Worm (Caenorhabditis elegans) whole organism, L3 larva: ENCODE results near the gene F20B6.9.
A peak's percentile ranks its signal among the peaks of the same experiment; 100 is the strongest.

Source experiments
- R02D3.7 ChIP-seq: fragments of 150-350 bp; optimal IDR thresholded peaks from 2 replicates; lab custom pipeline; 2014; ENCODE audit warnings: missing biosample characterization, missing genetic modification characterization
- ZK546.5 ChIP-seq: sonication (generic microtip); optimal IDR thresholded peaks from 2 replicates; lab custom pipeline; 2017; ENCODE audit warnings: missing biosample characterization, missing genetic modification characterization
- ama-1 ChIP-seq: fragments of 150-350 bp; optimal IDR thresholded peaks from 2 replicates; lab custom pipeline; 2018
- ceh-16 ChIP-seq: sonication (generic microtip); optimal IDR thresholded peaks from 2 replicates; lab custom pipeline; 2017; ENCODE audit warnings: missing biosample characterization, missing genetic modification characterization
- ceh-28 ChIP-seq: fragments of 150-350 bp; optimal IDR thresholded peaks from 2 replicates; lab custom pipeline; 2014; ENCODE audit warnings: missing biosample characterization, missing genetic modification reagents, missing genetic modification characterization
- ceh-9 ChIP-seq: sonication (generic microtip); optimal IDR thresholded peaks from 2 replicates; lab custom pipeline; 2018; ENCODE audit warnings: missing biosample characterization, missing genetic modification characterization
- egl-27 ChIP-seq: sonication (generic microtip); optimal IDR thresholded peaks from 4 replicates; lab custom pipeline; 2017; ENCODE audit warnings: missing biosample characterization, missing genetic modification reagents, missing genetic modification characterization
- elt-1 ChIP-seq: fragments of 150-350 bp; optimal IDR thresholded peaks from 2 replicates; lab custom pipeline; 2014; ENCODE audit warnings: missing biosample characterization, missing genetic modification characterization
- elt-2 ChIP-seq: sonication (generic microtip); optimal IDR thresholded peaks from 2 replicates; lab custom pipeline; 2016; ENCODE audit warnings: missing genetic modification reagents, mild to moderate bottlenecking, missing genetic modification characterization, missing compliant biosample characterization
- eor-1 ChIP-seq, 2 experiments: fragments of 150-350 bp; optimal IDR thresholded peaks; 2 replicates each; lab custom pipeline; 2014 to 2018; ENCODE audit warnings: missing biosample characterization in 2 of 2, missing genetic modification characterization in 2 of 2
- fos-1 ChIP-seq: fragments of 150-350 bp; optimal IDR thresholded peaks from 2 replicates; lab custom pipeline; 2014; ENCODE audit warnings: missing biosample characterization, missing genetic modification characterization
- lsy-12 ChIP-seq: sonication (generic microtip); optimal IDR thresholded peaks from 2 replicates; lab custom pipeline; 2016; ENCODE audit warnings: mild to moderate bottlenecking, missing genetic modification characterization, missing compliant biosample characterization
- mml-1 ChIP-seq: fragments of 150-350 bp; sonication (generic microtip); optimal IDR thresholded peaks from 3 replicates; lab custom pipeline; 2014; ENCODE audit warnings: missing biosample characterization, missing genetic modification characterization
- nfya-1 ChIP-seq: sonication (generic microtip); optimal IDR thresholded peaks from 2 replicates; lab custom pipeline; 2017; ENCODE audit warnings: missing genetic modification characterization, mild to moderate bottlenecking, missing compliant biosample characterization, antibody characterized with exemption, moderate library complexity; ENCODE audit not compliant: insufficient read depth
- nhr-11 ChIP-seq: fragments of 150-350 bp; optimal IDR thresholded peaks from 2 replicates; lab custom pipeline; 2014; ENCODE audit warnings: missing biosample characterization, missing genetic modification characterization
- nhr-25 ChIP-seq: sonication (generic microtip); optimal IDR thresholded peaks from 2 replicates; lab custom pipeline; 2017; ENCODE audit warnings: missing biosample characterization, missing genetic modification characterization
- nhr-28 ChIP-seq: fragments of 150-350 bp; optimal IDR thresholded peaks from 2 replicates; lab custom pipeline; 2014; ENCODE audit warnings: missing biosample characterization, missing genetic modification characterization
- nhr-43 ChIP-seq: sonication (generic microtip); optimal IDR thresholded peaks from 2 replicates; lab custom pipeline; 2016; ENCODE audit warnings: mild to moderate bottlenecking, missing genetic modification characterization, missing compliant biosample characterization; ENCODE audit not compliant: poor library complexity, severe bottlenecking
- nhr-76 ChIP-seq: fragments of 150-350 bp; sonication (generic microtip); optimal IDR thresholded peaks from 5 replicates; lab custom pipeline; 2014; ENCODE audit warnings: missing biosample characterization, missing genetic modification characterization
- nhr-77 ChIP-seq: fragments of 150-350 bp; optimal IDR thresholded peaks from 2 replicates; lab custom pipeline; 2014; ENCODE audit warnings: missing biosample characterization, missing genetic modification characterization
- pha-4 ChIP-seq: fragments of 150-350 bp; optimal IDR thresholded peaks from 2 replicates; lab custom pipeline; 2014; ENCODE audit warnings: missing biosample characterization, missing genetic modification reagents, missing genetic modification characterization
- pqm-1 ChIP-seq: fragments of 150-350 bp; optimal IDR thresholded peaks from 2 replicates; lab custom pipeline; 2017; ENCODE audit warnings: missing biosample characterization, missing genetic modification characterization, inconsistent platforms
- sea-2 ChIP-seq: fragments of 150-350 bp; sonication (generic microtip); optimal IDR thresholded peaks from 4 replicates; lab custom pipeline; 2014; ENCODE audit warnings: missing biosample characterization, missing genetic modification reagents, missing genetic modification characterization
- tbx-2 ChIP-seq: sonication (generic microtip); optimal IDR thresholded peaks from 2 replicates; lab custom pipeline; 2016; ENCODE audit warnings: mild to moderate bottlenecking, missing genetic modification characterization, missing compliant biosample characterization
- zag-1 ChIP-seq: fragments of 150-350 bp; optimal IDR thresholded peaks from 2 replicates; lab custom pipeline; 2014; ENCODE audit warnings: missing biosample characterization, missing genetic modification characterization
- ztf-11 ChIP-seq: fragments of 150-350 bp; optimal IDR thresholded peaks from 2 replicates; lab custom pipeline; 2014; ENCODE audit warnings: missing biosample characterization, missing genetic modification characterization

Gene F20B6.9

ce11 chrX:4248949-4249348 is 41.7 kb upstream of the F20B6.9 start, which contains the start of gene hlh-13:
Gene hlh-13 (plus strand): TSS chrX:4249249.
- TF ChIP-seq nhr-77 (tag; lab: Kevin White, UChicago) (no peak), nhr-28 (tag; lab: Kevin White, UChicago) (no peak), tbx-2 (tag; lab: Kevin White, UChicago) (no peak), ama-1 (lab: Kevin White, UChicago) (no peak), fos-1 (tag; lab: Kevin White, UChicago) (no peak), nhr-11 (no peak), sea-2 (GFP tag; lab: Kevin White, UChicago) (no peak), ceh-16 (tag; lab: Kevin White, UChicago) (no peak), mml-1 (no peak), nhr-76 (tag; lab: Kevin White, UChicago) (no peak), elt-1 (tag; lab: Kevin White, UChicago) (no peak), pqm-1 (tag; lab: Kevin White, UChicago) (no peak), lsy-12 (tag; lab: Kevin White, UChicago) (no peak), eor-1 (tag; optimal IDR thresholded peaks at IDR 0.05; lab: Kevin White, UChicago) (no peak), nfya-1 (no peak), R02D3.7 (tag; lab: Kevin White, UChicago) (no peak), ceh-9 (tag; lab: Kevin White, UChicago) (no peak), elt-2 (tag; lab: Kevin White, UChicago) (no peak), ceh-28 (tag; lab: Kevin White, UChicago) (no peak)
- TF ChIP-seq, all 47 proteins: peak for 0

ce11 chrX:4248417-4248816 is 41.1 kb upstream of the F20B6.9 start:
- TF ChIP-seq zag-1 (tag; lab: Kevin White, UChicago): no peak
- peak; percentile 57 for TF ChIP-seq elt-2 (tag; lab: Kevin White, UChicago)
- peak; percentile 48 for TF ChIP-seq pqm-1 (tag; lab: Kevin White, UChicago)
- TF ChIP-seq pha-4 (tag; lab: Kevin White, UChicago): peak; percentile 90
- TF ChIP-seq, all 47 proteins: peak for 3

- TF ChIP-seq elt-2 (tag; lab: Kevin White, UChicago) (peak; percentile 83), ztf-11 (no peak), ceh-9 (tag; lab: Kevin White, UChicago) (no peak), ama-1 (lab: Kevin White, UChicago) (peak; percentile 81), nhr-28 (tag; lab: Kevin White, UChicago) (no peak)
Observed at ce11 chrX:4246867-4247591, 39.7 kb upstream of the F20B6.9 start, which contains the start of gene F48D6.4. Gene F48D6.4 (minus strand): TSS chrX:4247212.

- no peak for TF ChIP-seq ZK546.5
- peak; percentile 71 for TF ChIP-seq pqm-1 (tag; lab: Kevin White, UChicago)
- peak; percentile 53 for TF ChIP-seq elt-2 (tag; lab: Kevin White, UChicago)
- TF ChIP-seq nhr-25 (tag; lab: Kevin White, UChicago): peak; percentile 43
- TF ChIP-seq nhr-28 (tag; lab: Kevin White, UChicago): no peak
- TF ChIP-seq nhr-43 (tag; lab: Kevin White, UChicago): peak; percentile 68
- TF ChIP-seq pha-4 (tag; lab: Kevin White, UChicago): peak; percentile 17
- TF ChIP-seq ama-1 (lab: Kevin White, UChicago): peak; percentile 95
- TF ChIP-seq lsy-12 (tag; lab: Kevin White, UChicago): peak; percentile 2
- TF ChIP-seq nfya-1: peak; percentile 38
- no peak for TF ChIP-seq egl-27 (tag; lab: Kevin White, UChicago)
- TF ChIP-seq, all 47 proteins: peak for 8
Observed at ce11 chrX:4246237-4246697, 39.0 kb upstream of the F20B6.9 start.

- peak; percentile 89 for TF ChIP-seq elt-2 (tag; lab: Kevin White, UChicago)
- peak; percentile 42 for TF ChIP-seq pha-4 (tag; lab: Kevin White, UChicago)
- TF ChIP-seq elt-1 (tag; lab: Kevin White, UChicago): peak; percentile 28
- no peak for TF ChIP-seq nhr-77 (tag; lab: Kevin White, UChicago)
- peak; percentile 91 for TF ChIP-seq pqm-1 (tag; lab: Kevin White, UChicago)
- TF ChIP-seq nhr-43 (tag; lab: Kevin White, UChicago): no peak
- TF ChIP-seq ama-1 (lab: Kevin White, UChicago): no peak
Observed at ce11 chrX:4245124-4245523, 37.8 kb upstream of the F20B6.9 start.
